Worm (Caenorhabditis elegans) whole organism, early embryonic: ENCODE measurements around the gene K11D12.12.

Experiments used
- B0310.2 ChIP-seq: sonication (generic microtip); optimal IDR thresholded peaks from 2 replicates; lab custom pipeline; 2016; ENCODE audit warnings: mild to moderate bottlenecking, missing genetic modification characterization, missing compliant biosample characterization
- ama-1 ChIP-seq: fragments of 150-350 bp; optimal IDR thresholded peaks from 2 replicates; lab custom pipeline; 2014
- hmg-4 ChIP-seq: fragments of 200-800 bp; sonication (Bioruptor generic); optimal IDR thresholded peaks from 2 replicates; lab custom pipeline; 2018; ENCODE audit warnings: mild to moderate bottlenecking, missing genetic modification characterization, missing compliant biosample characterization

- no peak for TF ChIP-seq B0310.2
- TF ChIP-seq ama-1 (lab: Kevin White, UChicago), result no peak
- no peak for TF ChIP-seq hmg-4 (GFP tag; lab: Kevin White, UChicago)
These were observed 25.6 kb upstream of the K11D12.12 start for ce11 chrV:5026438-5026837.
